Worm (Caenorhabditis elegans) whole organism, L4 larva: ENCODE results near the gene C05E11.6.

ENCODE experiments used
- F37D6.2 ChIP-seq: sonication (generic microtip); optimal IDR thresholded peaks from 2 replicates; lab custom pipeline; 2016; ENCODE audit warnings: mild to moderate bottlenecking, missing genetic modification characterization, missing compliant biosample characterization
- R02D3.7 ChIP-seq: fragments of 150-350 bp; sonication (generic microtip); optimal IDR thresholded peaks from 3 replicates; lab custom pipeline; 2014; ENCODE audit warnings: missing biosample characterization, missing genetic modification characterization
- ZK546.5 ChIP-seq, 2 experiments: sonication (generic microtip); optimal IDR thresholded peaks; 2 replicates each; lab custom pipeline; 2017; ENCODE audit warnings: missing biosample characterization in 2 of 2, missing genetic modification characterization in 2 of 2
- fos-1 ChIP-seq: fragments of 150-350 bp; optimal IDR thresholded peaks from 2 replicates; lab custom pipeline; 2014; ENCODE audit warnings: missing biosample characterization, missing genetic modification characterization
- lin-13 ChIP-seq: fragments of 150-350 bp; optimal IDR thresholded peaks from 2 replicates; lab custom pipeline; 2014; ENCODE audit warnings: missing biosample characterization, missing genetic modification reagents, missing genetic modification characterization
- mep-1 ChIP-seq: fragments of 150-350 bp; sonication (generic microtip); optimal IDR thresholded peaks from 3 replicates; lab custom pipeline; 2014; ENCODE audit warnings: missing biosample characterization, missing genetic modification characterization
- pha-4 ChIP-seq, 2 experiments: fragments of 150-350 bp in 1 of 2; fragments of 200-800 bp in 1 of 2; sonication (Bioruptor generic) in 1 of 2; IDR thresholded peaks in 1 of 2; optimal IDR thresholded peaks in 1 of 2; 2 replicates each; pipeline versions ENCODE4 v1.3.6 to Lab custom; 2014 to 2022; ENCODE audit warnings: missing genetic modification characterization in 2 of 2, missing genetic modification reagents in 2 of 2, missing biosample characterization in 1 of 2, missing compliant biosample characterization in 1 of 2
- sdz-12 ChIP-seq: fragments of 200-800 bp; sonication (Bioruptor generic); optimal IDR thresholded peaks from 2 replicates; lab custom pipeline; 2018; ENCODE audit warnings: mild to moderate bottlenecking, missing genetic modification characterization, missing compliant biosample characterization
- snpc-4 ChIP-seq: fragments of 150-350 bp; optimal IDR thresholded peaks from 2 replicates; lab custom pipeline; 2014; ENCODE audit warnings: missing biosample characterization, missing genetic modification characterization
- unc-39 ChIP-seq: sonication (generic microtip); optimal IDR thresholded peaks from 2 replicates; lab custom pipeline; 2017; ENCODE audit warnings: missing biosample characterization, missing genetic modification characterization
- unc-62 ChIP-seq, 3 experiments: fragments of 150-350 bp in 1 of 3; sonication (generic microtip); optimal IDR thresholded peaks in 2 of 3; peaks in 1 of 3; 1 replicate in 1 of 3; 2 replicates in 2 of 3; lab custom pipeline; 2014 to 2017; ENCODE audit warnings: missing biosample characterization in 3 of 3, missing genetic modification characterization in 3 of 3, missing genetic modification reagents in 3 of 3, missing genotype in 1 of 3
- vab-7 ChIP-seq: fragments of 200-800 bp; sonication (Bioruptor generic); IDR thresholded peaks from 2 replicates; pipeline ENCODE4 v1.3.6; 2022; ENCODE audit warnings: missing genetic modification reagents, missing genetic modification characterization, missing compliant biosample characterization
- zip-11 ChIP-seq: fragments of 200-800 bp; sonication (Bioruptor generic); IDR thresholded peaks from 2 replicates; pipeline ENCODE4 v1.3.6; 2022; ENCODE audit warnings: missing genetic modification characterization, missing compliant biosample characterization
- ztf-11 ChIP-seq: fragments of 150-350 bp; optimal IDR thresholded peaks from 2 replicates; lab custom pipeline; 2014; ENCODE audit warnings: missing biosample characterization, missing genetic modification characterization

ce11 chrX:4534112-4534511 lies 27.9 kb upstream of the C05E11.6 start:
- TF ChIP-seq sdz-12 (GFP tag; lab: Kevin White, UChicago) (no peak), unc-39 (tag; lab: Kevin White, UChicago) (no peak), F37D6.2 (no peak), ZK546.5 (tag; optimal IDR thresholded peaks at IDR 0.05; lab: Kevin White, UChicago) (no peak), mep-1 (tag; lab: Kevin White, UChicago) (no peak), pha-4 (GFP tag; IDR thresholded peaks at IDR 0.05; lab: Robert Waterston, UW) (no peak), pha-4 (tag; optimal IDR thresholded peaks at IDR 0.05; lab: Kevin White, UChicago) (no peak), fos-1 (tag; lab: Kevin White, UChicago) (no peak), lin-13 (GFP tag; lab: Kevin White, UChicago) (no peak), unc-62 (GFP tag; optimal IDR thresholded peaks at IDR 0.05 in 1 of 2; lab: Kevin White, UChicago) (no peak), unc-62 (tag; optimal IDR thresholded peaks at IDR 0.05; lab: Kevin White, UChicago) (no peak), vab-7 (GFP tag; lab: Robert Waterston, UW) (no peak), R02D3.7 (tag; lab: Kevin White, UChicago) (no peak), ztf-11 (tag; lab: Kevin White, UChicago) (no peak), zip-11 (GFP tag; lab: Robert Waterston, UW) (no peak), snpc-4 (tag; lab: Kevin White, UChicago) (no peak)
